Worm (Caenorhabditis elegans) whole organism, L1 larva: ENCODE data around the gene madf-11.

Experiments used
- C04F5.9 ChIP-seq: sonication (generic microtip); optimal IDR thresholded peaks from 2 replicates; lab custom pipeline; 2016; ENCODE audit warnings: missing genetic modification characterization, missing compliant biosample characterization
- C16A3.4 ChIP-seq: fragments of 150-350 bp; optimal IDR thresholded peaks from 2 replicates; lab custom pipeline; 2014; ENCODE audit warnings: missing biosample characterization, missing genetic modification characterization
- Y116A8C.19 ChIP-seq: sonication (generic microtip); optimal IDR thresholded peaks from 2 replicates; lab custom pipeline; 2016; ENCODE audit warnings: missing compliant biosample characterization, missing genetic modification characterization, borderline replicate concordance
- alr-1 ChIP-seq: fragments of 200-800 bp; sonication (Bioruptor generic); optimal IDR thresholded peaks from 2 replicates; lab custom pipeline; 2018; ENCODE audit warnings: borderline replicate concordance, mild to moderate bottlenecking, missing genetic modification characterization, missing compliant biosample characterization
- aly-2 ChIP-seq: fragments of 150-350 bp; optimal IDR thresholded peaks from 2 replicates; lab custom pipeline; 2014; ENCODE audit warnings: missing biosample characterization, missing genetic modification characterization
- ama-1 ChIP-seq: fragments of 150-350 bp; optimal IDR thresholded peaks from 2 replicates; lab custom pipeline; 2014
- ceh-90 ChIP-seq: sonication (generic microtip); optimal IDR thresholded peaks from 2 replicates; lab custom pipeline; 2016; ENCODE audit warnings: missing genetic modification characterization, missing compliant biosample characterization
- ces-1 ChIP-seq: fragments of 150-350 bp; optimal IDR thresholded peaks from 2 replicates; lab custom pipeline; 2014; ENCODE audit warnings: missing biosample characterization, missing genetic modification reagents, missing genetic modification characterization
- dpl-1 ChIP-seq, 3 experiments: fragments of 150-350 bp in 2 of 3; sonication (generic microtip) in 1 of 3; optimal IDR thresholded peaks; 2 replicates each; lab custom pipeline; 2014 to 2017; ENCODE audit warnings: missing biosample characterization in 3 of 3, missing genetic modification characterization in 3 of 3, missing genetic modification reagents in 3 of 3
- dsc-1 ChIP-seq: sonication (generic microtip); optimal IDR thresholded peaks from 2 replicates; lab custom pipeline; 2016; ENCODE audit warnings: mild to moderate bottlenecking, missing genetic modification characterization, missing compliant biosample characterization
- efl-1 ChIP-seq, 4 experiments: fragments of 150-350 bp; optimal IDR thresholded peaks in 3 of 4; peaks in 1 of 4; 1 replicate in 1 of 4; 2 replicates in 3 of 4; lab custom pipeline; 2014; ENCODE audit warnings: missing biosample characterization in 2 of 4, missing genetic modification characterization in 2 of 4, missing genetic modification reagents in 2 of 4
- elt-2 ChIP-seq: sonication (generic microtip); optimal IDR thresholded peaks from 2 replicates; lab custom pipeline; 2016; ENCODE audit warnings: missing genetic modification characterization, mild to moderate bottlenecking, inconsistent platforms, missing compliant biosample characterization, missing genetic modification reagents
- fkh-10 ChIP-seq: sonication (generic microtip); optimal IDR thresholded peaks from 2 replicates; lab custom pipeline; 2017; ENCODE audit warnings: missing biosample characterization, missing genetic modification reagents, missing genetic modification characterization
- fkh-8 ChIP-seq: sonication (generic microtip); optimal IDR thresholded peaks from 2 replicates; lab custom pipeline; 2016; ENCODE audit warnings: mild to moderate bottlenecking, missing genetic modification characterization, missing compliant biosample characterization
- grh-1 ChIP-seq: fragments of 200-800 bp; sonication (Bioruptor generic); IDR thresholded peaks from 2 replicates; pipeline ENCODE4 v1.3.6; 2022; ENCODE audit warnings: missing genetic modification reagents, missing genetic modification characterization, missing compliant biosample characterization
- hlh-17 ChIP-seq: fragments of 200-800 bp; sonication (Bioruptor generic); optimal IDR thresholded peaks from 2 replicates; lab custom pipeline; 2018; ENCODE audit warnings: missing genetic modification characterization, mild to moderate bottlenecking, missing compliant biosample characterization, moderate library complexity, borderline replicate concordance
- hpl-2 ChIP-seq: fragments of 150-350 bp; optimal IDR thresholded peaks from 2 replicates; lab custom pipeline; 2014; ENCODE audit warnings: missing biosample characterization, missing genetic modification reagents, missing genetic modification characterization
- isw-1 ChIP-seq: fragments of 200-800 bp; sonication (Bioruptor generic); IDR thresholded peaks from 2 replicates; pipeline ENCODE4 v1.3.6; 2022; ENCODE audit warnings: missing genetic modification characterization, missing compliant biosample characterization
- lin-13 ChIP-seq: fragments of 150-350 bp; optimal IDR thresholded peaks from 2 replicates; lab custom pipeline; 2014; ENCODE audit warnings: missing biosample characterization, missing genetic modification reagents, missing genetic modification characterization
- lin-15B ChIP-seq: fragments of 150-350 bp; sonication (generic microtip); optimal IDR thresholded peaks from 3 replicates; lab custom pipeline; 2014; ENCODE audit warnings: missing biosample characterization, missing genetic modification characterization
- lin-35 ChIP-seq, 2 experiments: fragments of 150-350 bp; optimal IDR thresholded peaks; 2 replicates each; lab custom pipeline; 2014; ENCODE audit warnings: missing biosample characterization in 2 of 2, missing genetic modification characterization in 2 of 2, missing genetic modification reagents in 2 of 2
- lin-39 ChIP-seq: fragments of 150-350 bp; optimal IDR thresholded peaks from 2 replicates; lab custom pipeline; 2014; ENCODE audit warnings: missing biosample characterization, missing genetic modification reagents, missing genetic modification characterization
- lir-3 ChIP-seq: sonication (generic microtip); optimal IDR thresholded peaks from 2 replicates; lab custom pipeline; 2016; ENCODE audit warnings: mild to moderate bottlenecking, missing genetic modification characterization, moderate library complexity, missing compliant biosample characterization; ENCODE audit not compliant: poor library complexity
- lsy-2 ChIP-seq, 2 experiments: fragments of 150-350 bp; optimal IDR thresholded peaks; 2 replicates each; lab custom pipeline; 2014; ENCODE audit warnings: missing biosample characterization in 2 of 2, missing genetic modification characterization in 2 of 2
- mab-9 ChIP-seq: fragments of 200-800 bp; sonication (Bioruptor generic); IDR thresholded peaks from 2 replicates; pipeline ENCODE4 v1.3.6; 2022; ENCODE audit warnings: missing genetic modification reagents, missing genetic modification characterization, missing compliant biosample characterization
- mdl-1 ChIP-seq, 2 experiments: fragments of 150-350 bp; optimal IDR thresholded peaks; 2 replicates each; lab custom pipeline; 2014 to 2017; ENCODE audit warnings: missing biosample characterization in 2 of 2, missing genetic modification characterization in 2 of 2, inconsistent platforms in 1 of 2
- mep-1 ChIP-seq: fragments of 150-350 bp; optimal IDR thresholded peaks from 2 replicates; lab custom pipeline; 2014; ENCODE audit warnings: missing biosample characterization, missing genetic modification characterization
- nhr-20 ChIP-seq: sonication (generic microtip); optimal IDR thresholded peaks from 2 replicates; lab custom pipeline; 2016; ENCODE audit warnings: mild to moderate bottlenecking, missing genetic modification characterization, missing compliant biosample characterization
- nhr-237 ChIP-seq: fragments of 150-350 bp; optimal IDR thresholded peaks from 2 replicates; lab custom pipeline; 2014; ENCODE audit warnings: missing biosample characterization, missing genetic modification characterization
- nhr-76 ChIP-seq: sonication (generic microtip); optimal IDR thresholded peaks from 2 replicates; lab custom pipeline; 2017; ENCODE audit warnings: missing biosample characterization, missing genetic modification characterization
- nhr-84 ChIP-seq: sonication (generic microtip); optimal IDR thresholded peaks from 2 replicates; lab custom pipeline; 2017; ENCODE audit warnings: missing biosample characterization, missing genetic modification characterization
- pax-3 ChIP-seq: fragments of 200-800 bp; sonication (Bioruptor generic); optimal IDR thresholded peaks from 2 replicates; lab custom pipeline; 2018; ENCODE audit warnings: mild to moderate bottlenecking, missing genetic modification characterization, moderate library complexity, missing compliant biosample characterization
- pqm-1 ChIP-seq: sonication (generic microtip); optimal IDR thresholded peaks from 3 replicates; lab custom pipeline; 2017; ENCODE audit warnings: missing biosample characterization, missing genetic modification characterization
- rnt-1 ChIP-seq: sonication (generic microtip); optimal IDR thresholded peaks from 2 replicates; lab custom pipeline; 2016; ENCODE audit warnings: mild to moderate bottlenecking, missing genetic modification characterization, moderate library complexity, missing compliant biosample characterization
- skn-1 ChIP-seq: fragments of 150-350 bp; optimal IDR thresholded peaks from 2 replicates; lab custom pipeline; 2014; ENCODE audit warnings: missing biosample characterization, missing genetic modification characterization
- sptf-1 ChIP-seq: fragments of 150-350 bp; optimal IDR thresholded peaks from 2 replicates; lab custom pipeline; 2014; ENCODE audit warnings: missing biosample characterization, missing genetic modification characterization
- sup-37 ChIP-seq: fragments of 200-800 bp; sonication (Bioruptor generic); optimal IDR thresholded peaks from 2 replicates; lab custom pipeline; 2018; ENCODE audit warnings: mild to moderate bottlenecking, missing genetic modification characterization, missing compliant biosample characterization
- unc-30 ChIP-seq: sonication (generic microtip); optimal IDR thresholded peaks from 2 replicates; lab custom pipeline; 2017; ENCODE audit warnings: missing biosample characterization, missing genetic modification characterization
- unc-98 ChIP-seq: fragments of 200-800 bp; sonication (Bioruptor generic); IDR thresholded peaks from 2 replicates; pipeline ENCODE4 v1.3.6; 2022; ENCODE audit warnings: missing genetic modification characterization, missing compliant biosample characterization
- vab-15 ChIP-seq: sonication (generic microtip); optimal IDR thresholded peaks from 2 replicates; lab custom pipeline; 2017; ENCODE audit warnings: missing genotype, mild to moderate bottlenecking, missing genetic modification characterization, missing compliant biosample characterization
- zip-4 ChIP-seq: fragments of 200-800 bp; sonication (Bioruptor generic); optimal IDR thresholded peaks from 2 replicates; lab custom pipeline; 2018; ENCODE audit warnings: mild to moderate bottlenecking, missing genetic modification characterization, moderate library complexity, missing compliant biosample characterization
- ztf-11 ChIP-seq, 2 experiments: sonication (generic microtip); optimal IDR thresholded peaks; 2 replicates each; lab custom pipeline; 2016 to 2017; ENCODE audit warnings: missing genetic modification characterization in 2 of 2, missing biosample characterization in 1 of 2, missing compliant biosample characterization in 1 of 2

Gene madf-11

DNA sequence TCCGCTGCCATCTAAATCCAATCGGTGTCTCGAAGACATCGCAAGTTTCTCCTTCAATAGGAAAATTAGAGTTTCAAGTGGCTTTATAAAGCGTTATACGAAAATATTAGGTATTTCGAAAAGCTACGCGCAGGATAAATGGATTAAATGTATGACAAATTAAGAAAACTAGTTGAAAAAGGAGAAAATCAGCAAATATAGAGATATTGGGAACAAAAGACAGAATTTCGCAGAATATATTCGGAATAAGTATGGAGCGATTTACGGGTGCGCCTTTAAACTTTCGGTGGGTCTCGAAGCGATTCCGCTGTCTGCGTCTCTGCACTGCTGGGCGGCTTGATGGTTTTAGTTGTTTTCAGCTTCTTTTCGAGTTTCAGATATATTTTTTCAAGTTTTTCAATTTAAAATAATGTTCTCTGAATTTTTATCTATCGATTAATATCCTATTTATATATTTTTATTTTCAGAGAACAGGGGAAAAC lies 11.6 kb downstream of the madf-11 start, which contains the start of the genes ddx-15 and ucr-1 (continued):
- TF ChIP-seq mdl-1 (tag; optimal IDR thresholded peaks at IDR 0.05; lab: Kevin White, UChicago) (peak in 1 of 2 experiments; percentile 46), Y116A8C.19 (tag; lab: Kevin White, UChicago) (no peak), lsy-2 (tag; optimal IDR thresholded peaks at IDR 0.05; lab: Kevin White, UChicago) (peak; percentile 85), zip-4 (GFP tag; lab: Kevin White, UChicago) (no peak), elt-2 (tag; lab: Kevin White, UChicago) (peak; percentile 2), mep-1 (tag; lab: Kevin White, UChicago) (no peak), lin-13 (GFP tag; lab: Kevin White, UChicago) (peak; percentile 25), dpl-1 (GFP tag; optimal IDR thresholded peaks at IDR 0.05; lab: Kevin White, UChicago) (peak; percentile 69 to 78 (median 72)), fkh-8 (tag; lab: Kevin White, UChicago) (peak; percentile 72), vab-15 (tag; lab: Kevin White, UChicago) (peak; percentile 17), ztf-11 (tag; optimal IDR thresholded peaks at IDR 0.05; lab: Kevin White, UChicago) (no peak), isw-1 (peak; percentile 76), sptf-1 (tag; lab: Kevin White, UChicago) (no peak), fkh-10 (GFP tag; lab: Kevin White, UChicago) (no peak), nhr-76 (tag; lab: Kevin White, UChicago) (no peak), mab-9 (GFP tag; lab: Robert Waterston, UW) (no peak), pqm-1 (tag; lab: Kevin White, UChicago) (no peak), hlh-17 (GFP tag; lab: Kevin White, UChicago) (no peak), C04F5.9 (tag; lab: Kevin White, UChicago) (peak; percentile 0), ceh-90 (tag; lab: Kevin White, UChicago) (no peak), nhr-20 (tag; lab: Kevin White, UChicago) (peak; percentile 66), unc-98 (no peak), lin-15B (tag; lab: Kevin White, UChicago) (peak; percentile 61), ama-1 (no peak), skn-1 (tag; lab: Kevin White, UChicago) (peak; percentile 39), alr-1 (tag; lab: Kevin White, UChicago) (no peak), hpl-2 (GFP tag; lab: Kevin White, UChicago) (no peak), ces-1 (GFP tag; lab: Kevin White, UChicago) (no peak), pax-3 (tag; lab: Kevin White, UChicago) (peak; percentile 15), C16A3.4 (tag; lab: Kevin White, UChicago) (peak; percentile 67), unc-30 (tag; lab: Kevin White, UChicago) (no peak), lin-39 (no peak), sup-37 (no peak), efl-1 (optimal IDR thresholded peaks at IDR 0.05; lab: Kevin White, UChicago) (peak; percentile 81 to 83), efl-1 (GFP tag; optimal IDR thresholded peaks at IDR 0.05 in 1 of 2; lab: Kevin White, UChicago) (peak; percentile 76 to 97), nhr-84 (tag; lab: Kevin White, UChicago) (no peak), lin-35 (GFP tag; optimal IDR thresholded peaks at IDR 0.05; lab: Kevin White, UChicago) (peak; percentile 82 to 85), dsc-1 (tag; lab: Kevin White, UChicago) (peak; percentile 45), lir-3 (tag; lab: Kevin White, UChicago) (peak; percentile 39), rnt-1 (tag; lab: Kevin White, UChicago) (peak; percentile 73)

DNA sequence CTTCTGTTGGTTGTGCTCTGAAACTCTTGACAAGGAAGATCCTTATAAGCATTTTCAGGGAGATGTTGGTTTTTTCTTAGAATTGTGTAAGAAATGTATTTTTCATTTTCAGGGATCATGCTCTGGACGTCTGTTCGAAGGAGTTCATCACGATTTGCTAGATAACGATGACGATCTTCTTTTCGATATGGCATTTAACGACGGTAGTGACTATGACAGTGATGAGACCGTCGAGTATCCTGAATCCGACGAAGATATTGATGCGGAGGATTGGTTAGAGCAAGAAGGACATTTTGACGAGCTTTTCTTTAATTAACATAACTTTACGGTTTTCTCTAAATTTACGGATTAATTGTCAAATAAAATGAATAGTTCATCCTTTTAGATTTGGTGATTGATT lies 14.5 kb downstream of the madf-11 start:
- TF ChIP-seq grh-1 (no peak), fkh-10 (GFP tag; lab: Kevin White, UChicago) (no peak), C04F5.9 (tag; lab: Kevin White, UChicago) (no peak), fkh-8 (tag; lab: Kevin White, UChicago) (no peak), aly-2 (tag; lab: Kevin White, UChicago) (peak; percentile 27), nhr-237 (tag; lab: Kevin White, UChicago) (no peak), ces-1 (GFP tag; lab: Kevin White, UChicago) (no peak)
